Worm (Caenorhabditis elegans) whole organism, L4/young adult: ENCODE data around the gene cul-1.

Experiments used
- W03F9.2 ChIP-seq: fragments of 150-350 bp; optimal IDR thresholded peaks from 2 replicates; lab custom pipeline; 2014; ENCODE audit warnings: missing biosample characterization, missing genetic modification characterization
- him-1 ChIP-seq: sonication (generic microtip); optimal IDR thresholded peaks from 2 replicates; lab custom pipeline; 2016; ENCODE audit warnings: missing genotype, missing genetic modification reagents, missing genetic modification characterization, missing compliant biosample characterization

DNA sequence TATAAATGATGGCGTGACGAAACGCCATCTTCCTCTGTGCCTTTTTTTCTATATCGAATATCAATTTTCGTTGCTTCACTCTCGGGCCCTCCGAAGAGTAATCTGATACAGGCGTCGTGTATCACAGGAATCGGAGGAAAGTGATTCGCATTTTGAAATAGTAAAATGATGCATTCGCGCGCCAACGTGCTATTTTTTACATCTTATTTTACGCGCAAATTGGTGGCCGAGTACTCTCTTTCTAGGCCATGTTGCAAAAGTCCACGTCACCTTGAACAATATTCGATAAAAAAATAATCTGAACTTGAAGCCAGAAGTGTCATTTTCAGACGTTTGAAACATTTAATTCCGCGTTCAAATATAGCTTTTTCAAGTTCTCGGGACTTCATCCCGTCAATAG is 48.6 kb downstream of the cul-1 start:
- no peak for TF ChIP-seq him-1 (tag; lab: Kevin White, UChicago)
- no peak for TF ChIP-seq W03F9.2 (tag; lab: Kevin White, UChicago)
